Fruit fly (Drosophila melanogaster) whole organism, embryonic: ENCODE measurements around the gene Scox.

ENCODE experiments used
- Aef1 ChIP-seq: fragments of 200-800 bp; sonication (Bioruptor generic); IDR thresholded peaks from 3 replicates; pipeline ENCODE4 v1.3.6; 2022; ENCODE audit warnings: missing biosample characterization, missing genetic modification characterization
- Atf-2 ChIP-seq: fragments of 200-800 bp; sonication (Bioruptor generic); optimal IDR thresholded peaks from 2 replicates; lab custom pipeline; 2016; ENCODE audit warnings: missing biosample characterization, missing genetic modification characterization
- B-H2 ChIP-seq: fragments of 200-800 bp; sonication (Bioruptor generic); optimal IDR thresholded peaks from 2 replicates; lab custom pipeline; 2018; ENCODE audit warnings: missing biosample characterization, mild to moderate bottlenecking, missing genetic modification characterization
- Bgb ChIP-seq: fragments of 200-800 bp; sonication (Bioruptor generic); IDR thresholded peaks from 2 replicates; pipeline ENCODE4 v1.3.6; 2022; ENCODE audit warnings: missing biosample characterization, missing genetic modification characterization; ENCODE audit not compliant: partially characterized antibody
- CG10267 ChIP-seq: fragments of 200-800 bp; sonication (Bioruptor generic); optimal IDR thresholded peaks from 2 replicates; lab custom pipeline; 2018; ENCODE audit warnings: missing biosample characterization, mild to moderate bottlenecking, missing genetic modification characterization, moderate library complexity
- CG11398 ChIP-seq: fragments of 200-800 bp; sonication (Bioruptor generic); optimal IDR thresholded peaks from 2 replicates; lab custom pipeline; 2016; ENCODE audit warnings: missing biosample characterization, missing genetic modification characterization
- CG12299 ChIP-seq: fragments of 200-800 bp; sonication (Bioruptor generic); optimal IDR thresholded peaks from 2 replicates; lab custom pipeline; 2018; ENCODE audit warnings: missing biosample characterization, mild to moderate bottlenecking, missing genetic modification characterization
- CG1233 ChIP-seq: fragments of 200-800 bp; sonication (Bioruptor generic); optimal IDR thresholded peaks from 4 replicates; lab custom pipeline; 2018; ENCODE audit warnings: missing biosample characterization, mild to moderate bottlenecking, missing genetic modification characterization
- CG13287 ChIP-seq: fragments of 200-800 bp; sonication (Bioruptor generic); IDR thresholded peaks from 2 replicates; pipeline ENCODE4 v1.3.6; 2022; ENCODE audit warnings: missing biosample characterization, missing genetic modification characterization; ENCODE audit not compliant: partially characterized antibody
- CG14050 ChIP-seq: fragments of 200-800 bp; sonication (Bioruptor generic); IDR thresholded peaks from 3 replicates; pipeline ENCODE4 v1.3.6; 2022; ENCODE audit warnings: missing biosample characterization, missing genetic modification characterization
- CG15479 ChIP-seq: fragments of 200-800 bp; sonication (Bioruptor generic); optimal IDR thresholded peaks from 3 replicates; lab custom pipeline; 2019; ENCODE audit warnings: missing biosample characterization, mild to moderate bottlenecking, missing genetic modification characterization, moderate library complexity
- CG1647 ChIP-seq: fragments of 200-800 bp; sonication (Bioruptor generic); optimal IDR thresholded peaks from 3 replicates; lab custom pipeline; 2016; ENCODE audit warnings: missing biosample characterization, missing genetic modification characterization
- CG18476 ChIP-seq: fragments of 200-800 bp; sonication (Bioruptor generic); optimal IDR thresholded peaks from 2 replicates; lab custom pipeline; 2016; ENCODE audit warnings: missing biosample characterization, mild to moderate bottlenecking, missing genetic modification characterization
- CG18619 ChIP-seq: fragments of 200-800 bp; sonication (Bioruptor generic); optimal IDR thresholded peaks from 3 replicates; lab custom pipeline; 2017; ENCODE audit warnings: missing biosample characterization, mild to moderate bottlenecking, missing genetic modification characterization
- CG2116 ChIP-seq: fragments of 200-800 bp; sonication (Bioruptor generic); optimal IDR thresholded peaks from 3 replicates; lab custom pipeline; 2018; ENCODE audit warnings: missing biosample characterization, mild to moderate bottlenecking, missing genetic modification characterization
- CG31224 ChIP-seq: fragments of 200-800 bp; sonication (Bioruptor generic); IDR thresholded peaks from 2 replicates; pipeline ENCODE4 v1.3.6; 2022; ENCODE audit warnings: missing biosample characterization, missing genetic modification characterization
- CG34422 ChIP-seq: fragments of 200-800 bp; sonication (Bioruptor generic); IDR thresholded peaks from 3 replicates; pipeline ENCODE4 v1.3.6; 2022; ENCODE audit warnings: missing biosample characterization, missing genetic modification characterization
- CG4617 ChIP-seq: fragments of 200-800 bp; sonication (Bioruptor generic); optimal IDR thresholded peaks from 3 replicates; lab custom pipeline; 2016; ENCODE audit warnings: missing biosample characterization, missing genetic modification characterization, borderline replicate concordance
- CG5180 ChIP-seq: fragments of 200-800 bp; sonication (Bioruptor generic); optimal IDR thresholded peaks from 3 replicates; lab custom pipeline; 2017; ENCODE audit warnings: missing biosample characterization, missing genetic modification characterization, mild to moderate bottlenecking, moderate library complexity, missing genetic modification reagents
- CG6813 ChIP-seq: fragments of 200-800 bp; sonication (Bioruptor generic); optimal IDR thresholded peaks from 2 replicates; lab custom pipeline; 2017; ENCODE audit warnings: missing biosample characterization, missing genetic modification characterization, mild to moderate bottlenecking, moderate library complexity, missing genetic modification reagents
- CG8359 ChIP-seq: fragments of 200-800 bp; sonication (Bioruptor generic); optimal IDR thresholded peaks from 2 replicates; lab custom pipeline; 2017; ENCODE audit warnings: missing biosample characterization, mild to moderate bottlenecking, missing genetic modification characterization, borderline replicate concordance
- Dip3 ChIP-seq: fragments of 200-800 bp; sonication (Bioruptor generic); optimal IDR thresholded peaks from 3 replicates; lab custom pipeline; 2016; ENCODE audit warnings: missing biosample characterization, missing genetic modification characterization
- Dref ChIP-seq: fragments of 200-800 bp; sonication (Bioruptor generic); IDR thresholded peaks from 2 replicates; pipeline ENCODE4 v1.3.6; 2022; ENCODE audit warnings: missing biosample characterization, missing genetic modification characterization
- E2f1 ChIP-seq: fragments of 200-800 bp; sonication (Bioruptor generic); IDR thresholded peaks from 2 replicates; pipeline ENCODE4 v1.3.6; 2022; ENCODE audit warnings: missing biosample characterization, missing genetic modification characterization
- Hmx ChIP-seq: fragments of 200-800 bp; sonication (Bioruptor generic); optimal IDR thresholded peaks from 2 replicates; lab custom pipeline; 2016; ENCODE audit warnings: missing biosample characterization, missing genetic modification characterization
- Hr39 ChIP-seq: fragments of >200 bp; optimal IDR thresholded peaks from 2 replicates; lab custom pipeline; 2017
- Hr51 ChIP-seq, 2 experiments: fragments of 200-800 bp; sonication (Bioruptor generic); optimal IDR thresholded peaks; 2 replicates in 1 of 2; 3 replicates in 1 of 2; lab custom pipeline; 2016 to 2018; ENCODE audit warnings: missing biosample characterization in 2 of 2, missing genetic modification characterization in 2 of 2, mild to moderate bottlenecking in 1 of 2, moderate library complexity in 1 of 2
- MTF-1 ChIP-seq: fragments of 200-800 bp; sonication (Bioruptor generic); optimal IDR thresholded peaks from 2 replicates; lab custom pipeline; 2018; ENCODE audit warnings: missing biosample characterization, mild to moderate bottlenecking, missing genetic modification characterization, borderline replicate concordance
- Mrtf ChIP-seq: fragments of 200-800 bp; sonication (Bioruptor generic); IDR thresholded peaks from 3 replicates; pipeline ENCODE4 v1.3.6; 2022; ENCODE audit warnings: missing biosample characterization, missing genetic modification characterization
- Nf-YC ChIP-seq: fragments of 200-800 bp; optimal IDR thresholded peaks from 3 replicates; lab custom pipeline; 2019; ENCODE audit warnings: missing biosample characterization, mild to moderate bottlenecking, missing genetic modification characterization, moderate library complexity
- Sox102F ChIP-seq: fragments of 200-800 bp; sonication (Bioruptor generic); optimal IDR thresholded peaks from 2 replicates; lab custom pipeline; 2018; ENCODE audit warnings: missing biosample characterization, mild to moderate bottlenecking, missing genetic modification characterization, moderate library complexity
- Xbp1 ChIP-seq: fragments of 200-800 bp; sonication (Bioruptor generic); optimal IDR thresholded peaks from 3 replicates; lab custom pipeline; 2016; ENCODE audit warnings: missing biosample characterization, mild to moderate bottlenecking, missing genetic modification characterization
- YL-1 ChIP-seq: fragments of 200-800 bp; sonication (Bioruptor generic); optimal IDR thresholded peaks from 3 replicates; lab custom pipeline; 2017; ENCODE audit warnings: missing biosample characterization, mild to moderate bottlenecking, missing genetic modification characterization
- ash1 ChIP-seq: fragments of 200-800 bp; sonication (Bioruptor generic); optimal IDR thresholded peaks from 2 replicates; lab custom pipeline; 2018; ENCODE audit warnings: missing biosample characterization, mild to moderate bottlenecking, missing genetic modification characterization
- croc ChIP-seq: fragments of 200-800 bp; sonication (Bioruptor generic); conservative IDR thresholded peaks from 3 replicates; pipeline ENCODE4 v1.3.6; 2022; ENCODE audit warnings: missing biosample characterization, missing genetic modification characterization
- ewg ChIP-seq: fragments of 200-800 bp; sonication (Bioruptor generic); optimal IDR thresholded peaks from 3 replicates; lab custom pipeline; 2017; ENCODE audit warnings: mild to moderate bottlenecking, missing biosample characterization, missing genetic modification reagents, missing genetic modification characterization
- ham ChIP-seq: fragments of 200-800 bp; sonication (Bioruptor generic); IDR thresholded peaks from 2 replicates; pipeline ENCODE4 v1.3.6; 2022; ENCODE audit warnings: missing biosample characterization, missing genetic modification characterization
- nau ChIP-seq: fragments of 200-800 bp; sonication (Bioruptor generic); optimal IDR thresholded peaks from 3 replicates; lab custom pipeline; 2017; ENCODE audit warnings: missing biosample characterization, mild to moderate bottlenecking, missing genetic modification characterization, missing genetic modification reagents
- pfk ChIP-seq: fragments of 200-800 bp; sonication (Bioruptor generic); optimal IDR thresholded peaks from 2 replicates; lab custom pipeline; 2018; ENCODE audit warnings: missing biosample characterization, mild to moderate bottlenecking, missing genetic modification characterization, moderate library complexity
- pho ChIP-seq: fragments of 200-800 bp; sonication (Bioruptor generic); optimal IDR thresholded peaks from 2 replicates; lab custom pipeline; 2016; ENCODE audit warnings: missing biosample characterization, missing genetic modification characterization
- pnt ChIP-seq: fragments of 200-800 bp; sonication (Bioruptor generic); optimal IDR thresholded peaks from 3 replicates; lab custom pipeline; 2016; ENCODE audit warnings: missing biosample characterization, missing genetic modification characterization
- ranshi ChIP-seq: fragments of 200-800 bp; sonication (Bioruptor generic); IDR thresholded peaks from 2 replicates; pipeline ENCODE4 v1.3.6; 2022; ENCODE audit warnings: missing biosample characterization, missing genetic modification characterization
- seq ChIP-seq: fragments of 200-800 bp; sonication (Bioruptor generic); IDR thresholded peaks from 2 replicates; pipeline ENCODE4 v1.3.6; 2022; ENCODE audit warnings: missing biosample characterization, missing genetic modification characterization
- sima ChIP-seq: fragments of 200-800 bp; sonication (Bioruptor generic); optimal IDR thresholded peaks from 2 replicates; lab custom pipeline; 2016; ENCODE audit warnings: missing biosample characterization, missing genetic modification characterization
- stc ChIP-seq: fragments of 200-800 bp; sonication (Bioruptor generic); IDR thresholded peaks from 2 replicates; pipeline ENCODE4 v1.3.6; 2022; ENCODE audit warnings: missing biosample characterization, missing genetic modification characterization
- stwl ChIP-seq: fragments of 200-800 bp; sonication (Bioruptor generic); optimal IDR thresholded peaks from 3 replicates; lab custom pipeline; 2018; ENCODE audit warnings: missing biosample characterization, mild to moderate bottlenecking, missing genetic modification characterization, moderate library complexity
- tio ChIP-seq: fragments of 200-800 bp; sonication (Bioruptor generic); optimal IDR thresholded peaks from 2 replicates; lab custom pipeline; 2017; ENCODE audit warnings: missing biosample characterization, missing genetic modification characterization, inconsistent platforms
- wdn ChIP-seq: fragments of 200-800 bp; sonication (Bioruptor generic); IDR thresholded peaks from 2 replicates; pipeline ENCODE4 v1.3.6; 2022; ENCODE audit warnings: missing biosample characterization, missing genetic modification characterization

Scox gene

dm6 chr2L:4997401-4998259 is 28.9 kb upstream of the Scox start (continued):
- TF ChIP-seq Dip3 (GFP tag; lab: Kevin White, UChicago) (peak; percentile 99), ranshi (peak; percentile 99), Atf-2 (peak; percentile 99), ham (GFP tag; lab: Robert Waterston, UW) (no peak; the same call in 1 of the 2 replicates), Bgb (peak; percentile 59), Aef1 (GFP tag; lab: Robert Waterston, UW) (peak; percentile 99), CG10267 (tag; lab: Kevin White, UChicago) (peak; percentile 96), CG11398 (peak; percentile 99), CG14050 (GFP tag; lab: Robert Waterston, UW) (peak; percentile 99), B-H2 (GFP tag; lab: Kevin White, UChicago) (peak; percentile 96), tio (GFP tag; lab: Kevin White, UChicago) (peak; percentile 99), CG34422 (GFP tag; lab: Robert Waterston, UW) (peak; percentile 100), nau (GFP tag; lab: Kevin White, UChicago) (peak; percentile 98), wdn (GFP tag; lab: Robert Waterston, UW) (peak; percentile 98), MTF-1 (GFP tag; lab: Kevin White, UChicago) (peak; percentile 98), CG1647 (GFP tag; lab: Kevin White, UChicago) (peak; percentile 99), CG2116 (peak; percentile 88), Mrtf (peak; percentile 99), Hr51 (GFP tag; optimal IDR thresholded peaks at IDR 0.05; lab: Kevin White, UChicago) (peak; percentile 98 to 99), YL-1 (GFP tag; lab: Kevin White, UChicago) (peak; percentile 97), stc (GFP tag; lab: Robert Waterston, UW) (peak; percentile 99), CG15479 (no peak), stwl (tag; lab: Kevin White, UChicago) (peak; percentile 81), seq (GFP tag; lab: Robert Waterston, UW) (peak; percentile 99), CG18476 (GFP tag; lab: Kevin White, UChicago) (peak; percentile 100), Hmx (GFP tag; lab: Kevin White, UChicago) (peak; percentile 96), pnt (GFP tag; lab: Kevin White, UChicago) (peak; percentile 99), ewg (GFP tag; lab: Kevin White, UChicago) (peak; percentile 98), Xbp1 (peak; percentile 99), E2f1 (GFP tag; lab: Robert Waterston, UW) (peak; percentile 99), Sox102F (peak; percentile 99), CG12299 (peak; percentile 97), CG31224 (GFP tag; lab: Robert Waterston, UW) (peak; percentile 97), CG18619 (GFP tag; lab: Kevin White, UChicago) (peak; percentile 98), CG4617 (GFP tag; lab: Kevin White, UChicago) (peak; percentile 99), pho (peak; percentile 99), croc (GFP tag; lab: Robert Waterston, UW) (peak; percentile 99), Hr39 (lab: Kevin White, UChicago) (no peak), ash1 (GFP tag; lab: Kevin White, UChicago) (peak; percentile 93), CG6813 (peak; percentile 99), CG1233 (peak; percentile 99), CG5180 (peak; percentile 93), Dref (GFP tag; lab: Robert Waterston, UW) (no peak; the same call in 1 of the 2 replicates), CG13287 (GFP tag; lab: Robert Waterston, UW) (peak; percentile 69), CG8359 (GFP tag; lab: Kevin White, UChicago) (peak; percentile 95), sima (GFP tag; lab: Kevin White, UChicago) (peak; percentile 97), Nf-YC (tag; lab: Kevin White, UChicago) (peak; percentile 92), pfk (GFP tag; lab: Kevin White, UChicago) (peak; percentile 50)
